Fruit fly (Drosophila melanogaster) whole organism, embryonic: ENCODE measurements around the gene Rpn11.
A peak's percentile ranks its signal among the peaks of the same experiment; 100 is the strongest.

Experiments
- Blimp-1 ChIP-seq: fragments of 200-800 bp; sonication (Bioruptor generic); optimal IDR thresholded peaks from 3 replicates; lab custom pipeline; 2018; ENCODE audit warnings: missing biosample characterization, missing genetic modification characterization, mild to moderate bottlenecking, moderate library complexity, missing genetic modification reagents
- CG11247 ChIP-seq: fragments of 200-800 bp; sonication (Bioruptor generic); IDR thresholded peaks from 2 replicates; pipeline ENCODE4 v1.3.6; 2022; ENCODE audit warnings: missing biosample characterization, missing genetic modification characterization
- CG11504 ChIP-seq: fragments of 200-800 bp; sonication (Bioruptor generic); optimal IDR thresholded peaks from 3 replicates; lab custom pipeline; 2019; ENCODE audit warnings: missing biosample characterization, mild to moderate bottlenecking, missing genetic modification characterization, moderate library complexity
- CG14710 ChIP-seq: fragments of 200-800 bp; sonication (Bioruptor generic); optimal IDR thresholded peaks from 3 replicates; lab custom pipeline; 2019; ENCODE audit warnings: missing biosample characterization, mild to moderate bottlenecking, missing genetic modification characterization, moderate library complexity
- CG17802 ChIP-seq: fragments of 200-800 bp; sonication (Bioruptor generic); optimal IDR thresholded peaks from 2 replicates; lab custom pipeline; 2018; ENCODE audit warnings: missing biosample characterization, mild to moderate bottlenecking, missing genetic modification characterization, moderate library complexity
- CG18262 ChIP-seq: fragments of 200-800 bp; optimal IDR thresholded peaks from 3 replicates; lab custom pipeline; 2019; ENCODE audit warnings: missing biosample characterization, mild to moderate bottlenecking, missing genetic modification characterization, moderate library complexity
- CG18599 ChIP-seq: fragments of 200-800 bp; sonication (Bioruptor generic); optimal IDR thresholded peaks from 3 replicates; lab custom pipeline; 2017; ENCODE audit warnings: missing biosample characterization, missing genetic modification characterization, mild to moderate bottlenecking, moderate library complexity, missing genetic modification reagents
- CG2678 ChIP-seq: fragments of 200-800 bp; sonication (Bioruptor generic); optimal IDR thresholded peaks from 3 replicates; lab custom pipeline; 2019; ENCODE audit warnings: missing biosample characterization, mild to moderate bottlenecking, missing genetic modification characterization, moderate library complexity
- CG34376 ChIP-seq: fragments of 200-800 bp; sonication (Bioruptor generic); optimal IDR thresholded peaks from 2 replicates; lab custom pipeline; 2018; ENCODE audit warnings: missing biosample characterization, mild to moderate bottlenecking, missing genetic modification characterization
- CG3726 ChIP-seq: fragments of 200-800 bp; sonication (Bioruptor generic); IDR thresholded peaks from 3 replicates; pipeline ENCODE4, ENCODE4 v1.3.6; 2022; ENCODE audit warnings: missing biosample characterization, missing genetic modification characterization
- CG7745 ChIP-seq: fragments of 200-800 bp; sonication (Bioruptor generic); optimal IDR thresholded peaks from 2 replicates; lab custom pipeline; 2018; ENCODE audit warnings: missing biosample characterization, mild to moderate bottlenecking, missing genetic modification characterization, moderate library complexity
- CG8290 ChIP-seq, 3 experiments: fragments of 200-800 bp; sonication (Bioruptor generic); optimal IDR thresholded peaks; 2 replicates each; lab custom pipeline; 2016 to 2019; ENCODE audit warnings: missing biosample characterization in 3 of 3, missing genetic modification characterization in 3 of 3, mild to moderate bottlenecking in 2 of 3, moderate library complexity in 1 of 3
- CG8359 ChIP-seq: fragments of 200-800 bp; sonication (Bioruptor generic); optimal IDR thresholded peaks from 2 replicates; lab custom pipeline; 2017; ENCODE audit warnings: missing biosample characterization, mild to moderate bottlenecking, missing genetic modification characterization, borderline replicate concordance
- Camta ChIP-seq: fragments of 200-800 bp; sonication (Bioruptor generic); optimal IDR thresholded peaks from 2 replicates; lab custom pipeline; 2016; ENCODE audit warnings: missing biosample characterization, missing genetic modification characterization
- D19B ChIP-seq: fragments of 200-800 bp; sonication (Bioruptor generic); optimal IDR thresholded peaks from 2 replicates; lab custom pipeline; 2017; ENCODE audit warnings: missing biosample characterization, mild to moderate bottlenecking, missing genetic modification characterization
- Ets65A ChIP-seq: fragments of 200-800 bp; sonication (Bioruptor generic); peaks from one replicate; lab custom pipeline; 2016; ENCODE audit warnings: missing biosample characterization, missing genetic modification characterization
- Hr39 ChIP-seq: fragments of >200 bp; optimal IDR thresholded peaks from 2 replicates; lab custom pipeline; 2017
- Myb ChIP-seq: fragments of 200-800 bp; sonication (Bioruptor generic); optimal IDR thresholded peaks from 2 replicates; lab custom pipeline; 2016; ENCODE audit warnings: missing biosample characterization, missing genetic modification characterization
- Nf-YB ChIP-seq: fragments of 200-800 bp; sonication (Bioruptor generic); optimal IDR thresholded peaks from 3 replicates; lab custom pipeline; 2019; ENCODE audit warnings: missing biosample characterization, mild to moderate bottlenecking, missing genetic modification characterization, moderate library complexity
- Nf-YC ChIP-seq: fragments of 200-800 bp; optimal IDR thresholded peaks from 3 replicates; lab custom pipeline; 2019; ENCODE audit warnings: missing biosample characterization, mild to moderate bottlenecking, missing genetic modification characterization, moderate library complexity
- Pdp1 ChIP-seq, 2 experiments: fragments of 200-800 bp; sonication (Bioruptor generic); optimal IDR thresholded peaks; 3 replicates each; lab custom pipeline; 2016; ENCODE audit warnings: missing biosample characterization in 2 of 2, missing genetic modification characterization in 2 of 2, mild to moderate bottlenecking in 1 of 2, moderate library complexity in 1 of 2
- Trl ChIP-seq, 3 experiments: fragments of >200 bp in 2 of 3; fragments of 200-800 bp in 1 of 3; sonication (Bioruptor generic) in 1 of 3; optimal IDR thresholded peaks; 2 replicates in 1 of 3; 3 replicates in 2 of 3; lab custom pipeline; 2016 to 2017; ENCODE audit warnings: missing biosample characterization in 1 of 3, missing genetic modification characterization in 1 of 3
- chinmo ChIP-seq: fragments of 200-800 bp; sonication (Bioruptor generic); IDR thresholded peaks from 4 replicates; pipeline ENCODE4 v1.3.6; 2022; ENCODE audit warnings: missing biosample characterization, missing genetic modification characterization; ENCODE audit not compliant: partially characterized antibody
- chn ChIP-seq: fragments of 200-800 bp; sonication (Bioruptor generic); optimal IDR thresholded peaks from 2 replicates; lab custom pipeline; 2016; ENCODE audit warnings: missing biosample characterization, missing genetic modification characterization
- crol ChIP-seq: fragments of 200-800 bp; sonication (Bioruptor generic); IDR thresholded peaks from 2 replicates; pipeline ENCODE4 v1.3.6; 2022; ENCODE audit warnings: missing biosample characterization, missing genetic modification characterization
- cwo ChIP-seq: fragments of 200-800 bp; sonication (Bioruptor generic); optimal IDR thresholded peaks from 3 replicates; lab custom pipeline; 2017; ENCODE audit warnings: missing biosample characterization, missing genetic modification characterization, mild to moderate bottlenecking, moderate library complexity, missing genetic modification reagents
- emc ChIP-seq: fragments of 200-800 bp; sonication (Bioruptor generic); optimal IDR thresholded peaks from 2 replicates; lab custom pipeline; 2016; ENCODE audit warnings: missing biosample characterization, missing genetic modification characterization
- ewg ChIP-seq: fragments of 200-800 bp; sonication (Bioruptor generic); optimal IDR thresholded peaks from 3 replicates; lab custom pipeline; 2017; ENCODE audit warnings: mild to moderate bottlenecking, missing biosample characterization, missing genetic modification reagents, missing genetic modification characterization
- ftz-f1 ChIP-seq: fragments of 200-800 bp; sonication (Bioruptor generic); optimal IDR thresholded peaks from 2 replicates; lab custom pipeline; 2016; ENCODE audit warnings: missing biosample characterization, missing genetic modification characterization
- gem ChIP-seq: fragments of 200-800 bp; sonication (Bioruptor generic); optimal IDR thresholded peaks from 2 replicates; lab custom pipeline; 2019; ENCODE audit warnings: missing biosample characterization, mild to moderate bottlenecking, missing genetic modification characterization, moderate library complexity
- gro ChIP-seq: fragments of 200-800 bp; sonication (Bioruptor generic); optimal IDR thresholded peaks from 2 replicates; lab custom pipeline; 2016; ENCODE audit warnings: missing biosample characterization, missing genetic modification characterization
- ind ChIP-seq: fragments of 200-800 bp; sonication (Bioruptor generic); optimal IDR thresholded peaks from 3 replicates; lab custom pipeline; 2016; ENCODE audit warnings: missing biosample characterization, missing genetic modification characterization
- lilli ChIP-seq: fragments of 200-800 bp; sonication (Bioruptor generic); optimal IDR thresholded peaks from 3 replicates; lab custom pipeline; 2016; ENCODE audit warnings: missing biosample characterization, missing genetic modification characterization
- nau ChIP-seq: fragments of 200-800 bp; sonication (Bioruptor generic); optimal IDR thresholded peaks from 3 replicates; lab custom pipeline; 2017; ENCODE audit warnings: missing biosample characterization, mild to moderate bottlenecking, missing genetic modification characterization, missing genetic modification reagents
- p53 ChIP-seq: fragments of 200-800 bp; sonication (Bioruptor generic); optimal IDR thresholded peaks from 2 replicates; lab custom pipeline; 2016; ENCODE audit warnings: missing biosample characterization, missing genetic modification characterization
- pan ChIP-seq, 4 experiments: fragments of >200 bp in 3 of 4; fragments of 200-800 bp in 1 of 4; sonication (Bioruptor generic) in 1 of 4; optimal IDR thresholded peaks in 3 of 4; IDR thresholded peaks in 1 of 4; 2 replicates each; pipeline versions ENCODE4 v1.3.6 to Lab custom; 2017 to 2022; ENCODE audit warnings: missing biosample characterization in 2 of 4, missing genetic modification characterization in 2 of 4, mixed read lengths in 1 of 4
- pho ChIP-seq: fragments of 200-800 bp; sonication (Bioruptor generic); optimal IDR thresholded peaks from 2 replicates; lab custom pipeline; 2016; ENCODE audit warnings: missing biosample characterization, missing genetic modification characterization
- row ChIP-seq: fragments of 200-800 bp; sonication (Bioruptor generic); IDR thresholded peaks from 3 replicates; pipeline ENCODE4 v1.3.6; 2022; ENCODE audit warnings: missing biosample characterization, missing genetic modification characterization
- sc ChIP-seq, 3 experiments: fragments of >200 bp in 2 of 3; fragments of 200-800 bp in 1 of 3; sonication (Bioruptor generic) in 1 of 3; optimal IDR thresholded peaks; 2 replicates in 2 of 3; 3 replicates in 1 of 3; lab custom pipeline; 2017; ENCODE audit warnings: mild to moderate bottlenecking in 1 of 3, missing biosample characterization in 1 of 3, missing genetic modification characterization in 1 of 3, missing genetic modification reagents in 1 of 3
- sisA ChIP-seq: fragments of 200-800 bp; sonication (Bioruptor generic); IDR thresholded peaks from 2 replicates; pipeline ENCODE4 v1.3.6; 2022; ENCODE audit warnings: missing biosample characterization, missing genetic modification characterization
- sug ChIP-seq: fragments of 200-800 bp; optimal IDR thresholded peaks from 2 replicates; lab custom pipeline; 2019; ENCODE audit warnings: missing biosample characterization, mild to moderate bottlenecking, missing genetic modification characterization, moderate library complexity
- tin ChIP-seq: fragments of 200-800 bp; sonication (Bioruptor generic); optimal IDR thresholded peaks from 3 replicates; lab custom pipeline; 2016; ENCODE audit warnings: missing biosample characterization, missing genetic modification characterization
- tna ChIP-seq: fragments of 200-800 bp; sonication (Bioruptor generic); IDR thresholded peaks from 2 replicates; pipeline ENCODE4 v1.3.6; 2022; ENCODE audit warnings: missing biosample characterization, missing genetic modification characterization; ENCODE audit not compliant: partially characterized antibody
- tx ChIP-seq: fragments of 200-800 bp; sonication (Bioruptor generic); optimal IDR thresholded peaks from 2 replicates; lab custom pipeline; 2016; ENCODE audit warnings: missing biosample characterization, missing genetic modification characterization
- vfl ChIP-seq: fragments of 200-800 bp; sonication (Bioruptor generic); optimal IDR thresholded peaks from 2 replicates; lab custom pipeline; 2016; ENCODE audit warnings: missing biosample characterization, missing genetic modification characterization
- wdn ChIP-seq: fragments of 200-800 bp; sonication (Bioruptor generic); IDR thresholded peaks from 2 replicates; pipeline ENCODE4 v1.3.6; 2022; ENCODE audit warnings: missing biosample characterization, missing genetic modification characterization
- wor ChIP-seq: fragments of 200-800 bp; sonication (Bioruptor generic); IDR thresholded peaks from 2 replicates; pipeline ENCODE4 v1.3.6; 2022; ENCODE audit warnings: missing biosample characterization, missing genetic modification characterization

Gene Rpn11

DNA sequence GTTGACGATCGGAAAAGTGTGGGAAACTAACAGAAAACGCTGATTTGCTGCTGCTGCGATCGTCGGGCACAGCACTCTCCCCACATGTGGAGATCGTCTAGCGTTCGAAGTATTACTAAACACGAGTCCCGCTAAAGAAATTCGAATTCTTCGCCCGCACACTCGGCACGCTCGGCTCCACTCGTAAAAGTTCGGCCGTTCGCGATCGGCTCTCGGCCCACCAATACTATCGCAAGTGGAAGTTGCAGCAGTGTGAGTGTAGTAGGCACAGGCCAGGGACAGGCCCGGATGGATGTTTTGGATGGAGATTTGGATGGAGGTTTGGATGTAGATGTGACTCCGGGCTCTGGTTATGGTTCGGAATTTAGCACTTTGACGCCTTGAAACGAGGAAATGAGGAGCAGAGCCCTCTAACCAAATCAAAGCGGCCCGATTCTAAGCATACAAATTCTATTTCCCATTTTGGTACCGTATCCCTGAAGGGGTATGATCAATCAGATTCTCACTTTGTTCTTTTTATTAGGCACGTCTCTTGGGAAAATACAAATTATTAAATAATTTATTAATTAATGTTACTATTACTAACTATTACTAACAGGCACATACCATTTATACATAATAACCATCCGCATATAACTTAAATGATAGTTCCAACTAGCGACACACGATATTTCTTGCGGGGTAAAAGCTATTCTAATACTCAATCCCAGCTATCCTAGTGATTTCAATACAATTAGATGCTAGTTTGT lies 32.1 kb downstream of the Rpn11 start (continued):
- TF ChIP-seq tna (no peak), pho (no peak), emc (GFP tag; lab: Kevin White, UChicago) (no peak), CG11247 (no peak), Camta (GFP tag; lab: Kevin White, UChicago) (no peak), CG17802 (tag; lab: Kevin White, UChicago) (no peak), ind (GFP tag; lab: Kevin White, UChicago) (no peak), CG18599 (peak; percentile 8), D19B (GFP tag; lab: Kevin White, UChicago) (peak; percentile 92), gem (tag; lab: Kevin White, UChicago) (peak; percentile 44), ftz-f1 (GFP tag; lab: Kevin White, UChicago) (peak; percentile 37), vfl (GFP tag; lab: Kevin White, UChicago) (no peak), CG8359 (GFP tag; lab: Kevin White, UChicago) (no peak), Blimp-1 (GFP tag; lab: Kevin White, UChicago) (no peak), Myb (GFP tag; lab: Kevin White, UChicago) (no peak), lilli (GFP tag; lab: Kevin White, UChicago) (peak; percentile 9), Nf-YB (GFP tag; lab: Kevin White, UChicago) (peak; percentile 35), CG14710 (tag; lab: Kevin White, UChicago) (no peak), CG3726 (no peak), pan (optimal IDR thresholded peaks at IDR 0.05; lab: Kevin White, UChicago) (no peak), pan (GFP tag; optimal IDR thresholded peaks at IDR 0.05 in 1 of 2, IDR thresholded peaks at IDR 0.05 in 1 of 2) (no peak), crol (GFP tag; lab: Robert Waterston, UW) (no peak), row (GFP tag; lab: Robert Waterston, UW) (peak; percentile 57; the same call in 2 of the 3 replicates), nau (GFP tag; lab: Kevin White, UChicago) (no peak), CG2678 (tag; lab: Kevin White, UChicago) (peak; percentile 32), CG11504 (tag; lab: Kevin White, UChicago) (peak; percentile 11), Nf-YC (tag; lab: Kevin White, UChicago) (peak; percentile 51), gro (GFP tag; lab: Kevin White, UChicago) (no peak), CG18262 (peak; percentile 0), Hr39 (no peak), CG8290 (GFP tag; optimal IDR thresholded peaks at IDR 0.05; lab: Kevin White, UChicago) (no peak), CG8290 (tag; optimal IDR thresholded peaks at IDR 0.05; lab: Kevin White, UChicago) (no peak), p53 (GFP tag; lab: Kevin White, UChicago) (no peak), tx (GFP tag; lab: Kevin White, UChicago) (no peak), wor (no peak), tin (GFP tag; lab: Kevin White, UChicago) (no peak), ewg (GFP tag; lab: Kevin White, UChicago) (no peak)

DNA sequence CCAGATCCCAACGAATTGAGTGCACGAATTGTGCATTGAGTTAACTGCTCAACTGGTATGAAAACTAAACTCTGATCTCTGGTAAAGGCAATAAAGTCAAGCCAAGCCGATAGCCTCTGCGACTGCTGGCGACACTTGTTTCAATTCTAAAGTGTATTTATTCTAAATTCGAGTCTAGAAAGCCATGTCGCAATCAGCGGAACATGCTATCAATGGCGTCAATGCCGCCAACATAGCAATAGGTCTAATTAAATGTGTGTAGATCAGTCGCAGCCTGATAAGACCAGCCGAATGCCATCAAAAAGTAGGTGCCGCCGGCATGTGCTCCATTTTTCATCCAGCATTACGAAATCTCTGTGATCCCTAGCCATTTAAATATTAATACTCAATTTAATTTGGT lies 34.0 kb downstream of the Rpn11 start:
- TF ChIP-seq sc (optimal IDR thresholded peaks at IDR 0.05; lab: Kevin White, UChicago) (no peak), sc (GFP tag; optimal IDR thresholded peaks at IDR 0.05; lab: Kevin White, UChicago) (no peak), sug (tag; lab: Kevin White, UChicago) (peak; percentile 50), chn (no peak), CG34376 (GFP tag; lab: Kevin White, UChicago) (peak; percentile 82), Trl (optimal IDR thresholded peaks at IDR 0.05; lab: Kevin White, UChicago) (no peak), Trl (GFP tag; optimal IDR thresholded peaks at IDR 0.05; lab: Kevin White, UChicago) (no peak), cwo (GFP tag; lab: Kevin White, UChicago) (peak; percentile 34), Pdp1 (GFP tag; optimal IDR thresholded peaks at IDR 0.05; lab: Kevin White, UChicago) (peak in 1 of 2 experiments; percentile 27), CG7745 (tag; lab: Kevin White, UChicago) (no peak), Ets65A (peak; percentile 8), sisA (no peak), wdn (GFP tag; lab: Robert Waterston, UW) (no peak), chinmo (GFP tag; lab: Robert Waterston, UW) (0 out of 4 replicates have a peak, but pooled peaks have one; percentile 16)
